Fruit fly (Drosophila melanogaster) whole organism, embryonic: ENCODE measurements around the gene CheB98a.

Experiments
- Ada2b ChIP-seq: fragments of 200-800 bp; sonication (Bioruptor generic); IDR thresholded peaks from 2 replicates; pipeline ENCODE4 v1.3.6; 2022; ENCODE audit warnings: missing biosample characterization, missing genetic modification characterization
- Adf1 ChIP-seq: fragments of 200-800 bp; sonication (Bioruptor generic); IDR thresholded peaks from 2 replicates; pipeline ENCODE4 v1.3.6; 2022; ENCODE audit warnings: missing biosample characterization, missing genetic modification characterization
- Aef1 ChIP-seq: fragments of 200-800 bp; sonication (Bioruptor generic); IDR thresholded peaks from 3 replicates; pipeline ENCODE4 v1.3.6; 2022; ENCODE audit warnings: missing biosample characterization, missing genetic modification characterization
- Asciz ChIP-seq: fragments of 200-800 bp; sonication (Bioruptor generic); optimal IDR thresholded peaks from 2 replicates; lab custom pipeline; 2017; ENCODE audit warnings: missing biosample characterization, mild to moderate bottlenecking, missing genetic modification characterization, missing genetic modification reagents
- B-H2 ChIP-seq: fragments of 200-800 bp; sonication (Bioruptor generic); optimal IDR thresholded peaks from 2 replicates; lab custom pipeline; 2018; ENCODE audit warnings: missing biosample characterization, mild to moderate bottlenecking, missing genetic modification characterization
- CG10209 ChIP-seq: fragments of 200-800 bp; sonication (Bioruptor generic); optimal IDR thresholded peaks from 3 replicates; lab custom pipeline; 2017; ENCODE audit warnings: missing biosample characterization, mild to moderate bottlenecking, missing genetic modification characterization, missing genetic modification reagents
- CG10431 ChIP-seq: fragments of 200-800 bp; sonication (Bioruptor generic); optimal IDR thresholded peaks from 3 replicates; lab custom pipeline; 2018; ENCODE audit warnings: missing biosample characterization, mild to moderate bottlenecking, missing genetic modification characterization
- CG12219 ChIP-seq: fragments of 200-800 bp; sonication (Bioruptor generic); optimal IDR thresholded peaks from 3 replicates; lab custom pipeline; 2018; ENCODE audit warnings: missing biosample characterization, mild to moderate bottlenecking, missing genetic modification characterization
- CG13287 ChIP-seq: fragments of 200-800 bp; sonication (Bioruptor generic); IDR thresholded peaks from 2 replicates; pipeline ENCODE4 v1.3.6; 2022; ENCODE audit warnings: missing biosample characterization, missing genetic modification characterization; ENCODE audit not compliant: partially characterized antibody
- CG17612 ChIP-seq: fragments of 200-800 bp; sonication (Bioruptor generic); IDR thresholded peaks from 2 replicates; pipeline ENCODE4 v1.3.6; 2022; ENCODE audit warnings: missing biosample characterization, missing genetic modification characterization
- CG18476 ChIP-seq: fragments of 200-800 bp; sonication (Bioruptor generic); optimal IDR thresholded peaks from 2 replicates; lab custom pipeline; 2016; ENCODE audit warnings: missing biosample characterization, mild to moderate bottlenecking, missing genetic modification characterization
- CG2712 ChIP-seq: fragments of 200-800 bp; optimal IDR thresholded peaks from 3 replicates; lab custom pipeline; 2019; ENCODE audit warnings: missing biosample characterization, mild to moderate bottlenecking, missing genetic modification characterization, moderate library complexity
- CG31224 ChIP-seq: fragments of 200-800 bp; sonication (Bioruptor generic); IDR thresholded peaks from 2 replicates; pipeline ENCODE4 v1.3.6; 2022; ENCODE audit warnings: missing biosample characterization, missing genetic modification characterization
- CG32532 ChIP-seq: fragments of 200-800 bp; sonication (Bioruptor generic); IDR thresholded peaks from 2 replicates; pipeline ENCODE4 v1.3.6; 2022; ENCODE audit warnings: missing biosample characterization, missing genetic modification characterization
- CG3838 ChIP-seq: fragments of 200-800 bp; sonication (Bioruptor generic); optimal IDR thresholded peaks from 3 replicates; lab custom pipeline; 2016; ENCODE audit warnings: missing biosample characterization, missing genetic modification characterization
- CG4617 ChIP-seq: fragments of 200-800 bp; sonication (Bioruptor generic); optimal IDR thresholded peaks from 3 replicates; lab custom pipeline; 2016; ENCODE audit warnings: missing biosample characterization, missing genetic modification characterization, borderline replicate concordance
- CG8924 ChIP-seq: fragments of 200-800 bp; optimal IDR thresholded peaks from 3 replicates; lab custom pipeline; 2019; ENCODE audit warnings: missing biosample characterization, mild to moderate bottlenecking, missing genetic modification characterization, moderate library complexity
- CG9215 ChIP-seq: fragments of 200-800 bp; sonication (Bioruptor generic); IDR thresholded peaks from 2 replicates; pipeline ENCODE4 v1.3.6; 2022; ENCODE audit warnings: missing biosample characterization, missing genetic modification characterization
- CoRest ChIP-seq: fragments of 200-800 bp; sonication (Bioruptor generic); optimal IDR thresholded peaks from 3 replicates; lab custom pipeline; 2018; ENCODE audit warnings: missing biosample characterization, mild to moderate bottlenecking, missing genetic modification characterization, moderate library complexity
- Dp ChIP-seq: fragments of 200-800 bp; sonication (Bioruptor generic); optimal IDR thresholded peaks from 2 replicates; lab custom pipeline; 2018; ENCODE audit warnings: missing biosample characterization, mild to moderate bottlenecking, missing genetic modification characterization, moderate library complexity
- ERR ChIP-seq: fragments of 200-800 bp; sonication (Bioruptor generic); optimal IDR thresholded peaks from 2 replicates; lab custom pipeline; 2016; ENCODE audit warnings: missing biosample characterization, missing genetic modification characterization
- Fer2 ChIP-seq: fragments of 200-800 bp; sonication (Bioruptor generic); optimal IDR thresholded peaks from 2 replicates; lab custom pipeline; 2018; ENCODE audit warnings: missing biosample characterization, mild to moderate bottlenecking, missing genetic modification characterization, moderate library complexity
- GATAe ChIP-seq: fragments of 200-800 bp; sonication (Bioruptor generic); conservative IDR thresholded peaks from 2 replicates; pipeline ENCODE4 v1.3.6; 2022; ENCODE audit warnings: missing biosample characterization, missing genetic modification characterization
- HLH54F ChIP-seq: fragments of 200-800 bp; sonication (Bioruptor generic); optimal IDR thresholded peaks from 3 replicates; lab custom pipeline; 2016; ENCODE audit warnings: missing biosample characterization, missing genetic modification characterization
- Hr3 ChIP-seq: fragments of 200-800 bp; sonication (Bioruptor generic); optimal IDR thresholded peaks from 3 replicates; lab custom pipeline; 2016; ENCODE audit warnings: missing biosample characterization, missing genetic modification characterization
- Lhr ChIP-seq: fragments of 200-800 bp; sonication (Bioruptor generic); optimal IDR thresholded peaks from 3 replicates; lab custom pipeline; 2017; ENCODE audit warnings: mild to moderate bottlenecking, missing biosample characterization, missing genetic modification reagents, missing genetic modification characterization
- Lim3 ChIP-seq: fragments of 200-800 bp; sonication (Bioruptor generic); IDR thresholded peaks from 2 replicates; pipeline ENCODE4 v1.3.6; 2022; ENCODE audit warnings: missing biosample characterization, missing genetic modification characterization
- Meics ChIP-seq: fragments of 200-800 bp; sonication (Bioruptor generic); optimal IDR thresholded peaks from 2 replicates; lab custom pipeline; 2017; ENCODE audit warnings: missing biosample characterization, mild to moderate bottlenecking, missing genetic modification characterization
- Nf-YB ChIP-seq: fragments of 200-800 bp; sonication (Bioruptor generic); optimal IDR thresholded peaks from 3 replicates; lab custom pipeline; 2019; ENCODE audit warnings: missing biosample characterization, mild to moderate bottlenecking, missing genetic modification characterization, moderate library complexity
- Ravus ChIP-seq: fragments of 200-800 bp; sonication (Bioruptor generic); IDR thresholded peaks from 2 replicates; pipeline ENCODE4 v1.3.6; 2022; ENCODE audit warnings: missing biosample characterization, missing genetic modification characterization
- Trl ChIP-seq, 3 experiments: fragments of >200 bp in 2 of 3; fragments of 200-800 bp in 1 of 3; sonication (Bioruptor generic) in 1 of 3; optimal IDR thresholded peaks; 2 replicates in 1 of 3; 3 replicates in 2 of 3; lab custom pipeline; 2016 to 2017; ENCODE audit warnings: missing biosample characterization in 1 of 3, missing genetic modification characterization in 1 of 3
- bigmax ChIP-seq: fragments of 200-800 bp; sonication (Bioruptor generic); optimal IDR thresholded peaks from 2 replicates; lab custom pipeline; 2018; ENCODE audit warnings: missing biosample characterization, mild to moderate bottlenecking, missing genetic modification characterization
- bsh ChIP-seq, 2 experiments: fragments of 200-800 bp; sonication (Bioruptor generic); optimal IDR thresholded peaks; 2 replicates each; lab custom pipeline; 2017 to 2018; ENCODE audit warnings: mild to moderate bottlenecking in 2 of 2, missing biosample characterization in 2 of 2, missing genetic modification characterization in 2 of 2, moderate library complexity in 1 of 2
- da ChIP-seq: fragments of 200-800 bp; sonication (Bioruptor generic); optimal IDR thresholded peaks from 2 replicates; lab custom pipeline; 2016; ENCODE audit warnings: missing biosample characterization, missing genetic modification characterization
- disco-r ChIP-seq: fragments of 200-800 bp; sonication (Bioruptor generic); optimal IDR thresholded peaks from 2 replicates; lab custom pipeline; 2016; ENCODE audit warnings: missing biosample characterization, missing genetic modification characterization
- dmrt11E ChIP-seq: fragments of 200-800 bp; sonication (Bioruptor generic); optimal IDR thresholded peaks from 3 replicates; lab custom pipeline; 2018; ENCODE audit warnings: missing biosample characterization, mild to moderate bottlenecking, missing genetic modification characterization, moderate library complexity
- eve ChIP-seq, 2 experiments: fragments of >200 bp; optimal IDR thresholded peaks; 2 replicates each; lab custom pipeline; 2017; ENCODE audit warnings: missing biosample characterization in 2 of 2, missing genetic modification characterization in 2 of 2
- exex ChIP-seq: fragments of 200-800 bp; sonication (Bioruptor generic); optimal IDR thresholded peaks from 4 replicates; lab custom pipeline; 2018; ENCODE audit warnings: missing biosample characterization, mild to moderate bottlenecking, missing genetic modification characterization, moderate library complexity
- fru ChIP-seq: fragments of >200 bp; optimal IDR thresholded peaks from 2 replicates; lab custom pipeline; 2017
- gce ChIP-seq: fragments of 200-800 bp; sonication (Bioruptor generic); IDR thresholded peaks from 3 replicates; pipeline ENCODE4 v1.3.6; 2022; ENCODE audit warnings: missing biosample characterization, missing genetic modification characterization
- gcm2 ChIP-seq: fragments of 200-800 bp; sonication (Bioruptor generic); optimal IDR thresholded peaks from 2 replicates; lab custom pipeline; 2016; ENCODE audit warnings: missing biosample characterization, missing genetic modification characterization
- ham ChIP-seq: fragments of 200-800 bp; sonication (Bioruptor generic); IDR thresholded peaks from 2 replicates; pipeline ENCODE4 v1.3.6; 2022; ENCODE audit warnings: missing biosample characterization, missing genetic modification characterization
- inv ChIP-seq: fragments of 200-800 bp; sonication (Bioruptor generic); IDR thresholded peaks from 2 replicates; pipeline ENCODE4 v1.3.6; 2022; ENCODE audit warnings: missing biosample characterization, missing genetic modification characterization; ENCODE audit not compliant: partially characterized antibody
- kay ChIP-seq: fragments of 200-800 bp; sonication (Bioruptor generic); optimal IDR thresholded peaks from 2 replicates; lab custom pipeline; 2016; ENCODE audit warnings: missing biosample characterization, missing genetic modification characterization
- lbe ChIP-seq: fragments of 200-800 bp; sonication (Bioruptor generic); optimal IDR thresholded peaks from 2 replicates; lab custom pipeline; 2016; ENCODE audit warnings: missing biosample characterization, mild to moderate bottlenecking, missing genetic modification characterization
- mirr ChIP-seq: fragments of 200-800 bp; sonication (Bioruptor generic); optimal IDR thresholded peaks from 3 replicates; lab custom pipeline; 2018; ENCODE audit warnings: missing biosample characterization, mild to moderate bottlenecking, missing genetic modification characterization
- onecut ChIP-seq: fragments of 200-800 bp; sonication (Bioruptor generic); IDR thresholded peaks from 2 replicates; pipeline ENCODE4 v1.3.6; 2022; ENCODE audit warnings: missing biosample characterization, missing genetic modification characterization
- pfk ChIP-seq: fragments of 200-800 bp; sonication (Bioruptor generic); optimal IDR thresholded peaks from 2 replicates; lab custom pipeline; 2018; ENCODE audit warnings: missing biosample characterization, mild to moderate bottlenecking, missing genetic modification characterization, moderate library complexity
- pzg ChIP-seq: fragments of 200-800 bp; sonication (Bioruptor generic); optimal IDR thresholded peaks from 3 replicates; lab custom pipeline; 2018; ENCODE audit warnings: missing biosample characterization, mild to moderate bottlenecking, missing genetic modification characterization, moderate library complexity

Gene CheB98a

DNA sequence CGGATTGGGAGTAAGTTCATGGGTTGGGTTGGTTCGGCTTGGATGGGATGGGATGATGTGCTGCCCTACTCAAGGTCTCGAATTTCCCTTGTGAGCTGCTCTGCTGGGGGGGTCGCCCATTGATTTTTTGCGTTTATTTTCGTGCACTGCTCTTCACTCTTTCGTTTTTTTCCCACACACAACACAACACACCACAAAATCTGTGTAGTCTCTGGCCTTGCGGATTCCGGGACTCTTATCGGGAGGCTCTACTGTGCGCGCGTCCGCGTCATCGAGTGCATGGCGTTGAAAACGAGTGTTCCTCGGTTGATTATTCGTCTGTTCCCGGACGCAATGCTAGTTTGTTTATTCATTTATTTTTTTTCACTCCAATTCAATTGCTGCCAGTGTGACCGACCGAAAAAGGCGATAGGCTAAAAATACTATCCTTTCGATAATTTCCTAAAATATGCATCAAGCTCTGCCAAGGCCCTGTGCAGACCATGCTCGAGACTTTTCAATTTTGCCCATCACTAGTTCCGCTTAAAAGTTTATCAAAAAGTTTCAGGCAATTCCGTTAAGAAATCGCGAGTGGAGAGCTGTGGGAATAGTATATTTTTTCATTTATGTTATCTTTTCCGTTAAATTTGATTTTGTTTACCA, 25.2 kb downstream of the CheB98a start, which contains the start of gene WASp (continued):
- TF ChIP-seq gcm2 (GFP tag; lab: Kevin White, UChicago): peak; percentile 38
- TF ChIP-seq GATAe: 0 out of 2 replicates have a peak, but pooled peaks have one; percentile 47
- no peak for TF ChIP-seq CG9215 (GFP tag; lab: Robert Waterston, UW)
- no peak for TF ChIP-seq lbe (GFP tag; lab: Kevin White, UChicago)
- TF ChIP-seq Nf-YB: peak; percentile 40
- TF ChIP-seq Trl (optimal IDR thresholded peaks at IDR 0.05; lab: Kevin White, UChicago): no peak
- peak; percentile 87 for TF ChIP-seq Trl (GFP tag; optimal IDR thresholded peaks at IDR 0.05; lab: Kevin White, UChicago)
- peak; percentile 89 for TF ChIP-seq Lhr
- peak; percentile 57 for TF ChIP-seq CG12219 (GFP tag; lab: Kevin White, UChicago)
- TF ChIP-seq CG17612 (GFP tag; lab: Robert Waterston, UW): 0 out of 2 replicates have a peak, but pooled peaks have one; percentile 6
- peak; percentile 67 for TF ChIP-seq ERR (GFP tag; lab: Kevin White, UChicago)
- TF ChIP-seq Ravus (GFP tag; lab: Robert Waterston, UW): no peak
- TF ChIP-seq fru (lab: Kevin White, UChicago): no peak
- peak; percentile 78 for TF ChIP-seq onecut (GFP tag; lab: Robert Waterston, UW)
- peak; percentile 61 for TF ChIP-seq CG3838 (GFP tag; lab: Kevin White, UChicago)
- peak; percentile 69 for TF ChIP-seq HLH54F
- TF ChIP-seq mirr (GFP tag; lab: Kevin White, UChicago): peak; percentile 22
- peak; percentile 49 for TF ChIP-seq CG8924
- peak; percentile 72 for TF ChIP-seq CG13287
- TF ChIP-seq CG10431 (GFP tag; lab: Kevin White, UChicago): no peak
- peak; percentile 93 for TF ChIP-seq CG4617 (GFP tag; lab: Kevin White, UChicago)
- TF ChIP-seq ham: no peak; the same call in 1 of the 2 replicates
- peak; percentile 51 for TF ChIP-seq dmrt11E (tag; lab: Kevin White, UChicago)
- TF ChIP-seq CoRest (tag; lab: Kevin White, UChicago): peak; percentile 85
- TF ChIP-seq Fer2: peak; percentile 18
- TF ChIP-seq B-H2 (GFP tag; lab: Kevin White, UChicago): peak; percentile 85
- TF ChIP-seq pzg (GFP tag; lab: Kevin White, UChicago): peak; percentile 94
- TF ChIP-seq Lim3: no peak
- peak; percentile 14 for TF ChIP-seq pfk (GFP tag; lab: Kevin White, UChicago)
- peak; percentile 35 to 53 for TF ChIP-seq bsh (GFP tag; optimal IDR thresholded peaks at IDR 0.05; lab: Kevin White, UChicago)
- TF ChIP-seq CG18476 (GFP tag; lab: Kevin White, UChicago): no peak
- peak; percentile 71 for TF ChIP-seq CG2712
- TF ChIP-seq inv (GFP tag; lab: Robert Waterston, UW): peak; percentile 41; the same call in 1 of the 2 replicates
- peak; percentile 7 for TF ChIP-seq exex
- TF ChIP-seq Meics (GFP tag; lab: Kevin White, UChicago): peak; percentile 78
- TF ChIP-seq CG32532: peak; percentile 74
- peak; percentile 75 for TF ChIP-seq da (GFP tag; lab: Kevin White, UChicago)
- TF ChIP-seq CG31224 (GFP tag; lab: Robert Waterston, UW): 0 out of 2 replicates have a peak, but pooled peaks have one; percentile 29
- TF ChIP-seq CG10209 (GFP tag; lab: Kevin White, UChicago): peak; percentile 77
- peak; percentile 78 for TF ChIP-seq disco-r
- peak; percentile 15; the same call in 2 of the 3 replicates for TF ChIP-seq Aef1
- TF ChIP-seq Dp (GFP tag; lab: Kevin White, UChicago): peak; percentile 63
- peak; percentile 76 for TF ChIP-seq Asciz (GFP tag; lab: Kevin White, UChicago)
- TF ChIP-seq Hr3 (GFP tag; lab: Kevin White, UChicago): peak; percentile 37
- no peak for TF ChIP-seq bigmax (GFP tag; lab: Kevin White, UChicago)
- 0 out of 2 replicates have a peak, but pooled peaks have one; percentile 33 for TF ChIP-seq Ada2b (GFP tag; lab: Robert Waterston, UW)
- TF ChIP-seq Adf1 (GFP tag; lab: Robert Waterston, UW): no peak
- 0 out of 3 replicates have a peak, but pooled peaks have one; percentile 52 for TF ChIP-seq gce
- no peak for TF ChIP-seq kay
- no peak for TF ChIP-seq eve (GFP tag; optimal IDR thresholded peaks at IDR 0.05; lab: Kevin White, UChicago)
